Fruit fly (Drosophila melanogaster) whole organism, pupa: Measurements from ENCODE around the gene Cad74A.

Experiments
- CG13204 ChIP-seq: fragments of 200-800 bp; sonication (Bioruptor generic); optimal IDR thresholded peaks from 2 replicates; lab custom pipeline; 2018; ENCODE audit warnings: missing biosample characterization, mild to moderate bottlenecking, missing genetic modification characterization, moderate library complexity
- CG15710 ChIP-seq: fragments of 200-800 bp; sonication (Bioruptor generic); optimal IDR thresholded peaks from 2 replicates; lab custom pipeline; 2018; ENCODE audit warnings: missing biosample characterization, mild to moderate bottlenecking, missing genetic modification characterization, moderate library complexity
- CG32121 ChIP-seq: fragments of 200-800 bp; sonication (Bioruptor generic); IDR thresholded peaks from 2 replicates; pipeline ENCODE4 v1.3.6; 2022; ENCODE audit warnings: missing biosample characterization, missing genetic modification characterization
- EcR ChIP-seq: fragments of 200-800 bp; sonication (Bioruptor generic); optimal IDR thresholded peaks from 3 replicates; lab custom pipeline; 2019; ENCODE audit warnings: missing biosample characterization, missing genetic modification characterization, mild to moderate bottlenecking, moderate library complexity, missing genetic modification reagents
- Pif1A ChIP-seq: fragments of 200-800 bp; sonication (Bioruptor generic); optimal IDR thresholded peaks from 3 replicates; lab custom pipeline; 2016; ENCODE audit warnings: missing biosample characterization, missing genetic modification characterization
- fd96Ca ChIP-seq: fragments of 200-800 bp; sonication (Bioruptor generic); IDR thresholded peaks from 3 replicates; pipeline ENCODE4 v1.3.6; 2022; ENCODE audit warnings: missing biosample characterization, missing genetic modification characterization
- rn ChIP-seq: fragments of 200-800 bp; sonication (Bioruptor generic); IDR thresholded peaks from 2 replicates; pipeline ENCODE4 v1.3.6; 2022; ENCODE audit warnings: missing biosample characterization, missing genetic modification characterization

DNA sequence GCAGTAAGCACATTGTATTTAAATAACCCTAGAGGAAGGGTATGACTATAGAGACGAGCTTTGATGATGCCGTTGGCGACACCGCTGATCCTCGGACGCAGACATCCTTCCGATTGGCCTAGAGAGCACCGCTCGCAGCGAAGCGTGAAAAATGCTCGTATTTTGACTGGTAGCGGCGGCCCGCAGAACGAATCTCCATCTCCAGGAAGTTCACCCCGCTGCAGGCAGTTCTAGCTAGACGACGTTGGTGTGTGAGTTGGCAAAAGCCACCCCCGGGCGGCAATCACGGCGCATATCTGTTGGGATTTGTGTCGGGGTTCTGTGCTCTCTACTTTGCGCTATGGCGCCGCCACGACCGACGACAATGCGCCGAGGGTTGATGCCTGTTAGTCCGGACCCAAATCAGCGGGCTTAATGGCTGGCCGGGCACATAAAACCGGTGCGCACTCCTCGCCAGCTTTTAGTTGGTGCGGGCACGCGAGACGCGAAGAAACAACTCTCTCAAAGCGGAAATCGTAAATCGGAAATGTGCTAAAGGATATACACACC is 20.0 kb downstream of the Cad74A start, which contains the start of gene tap:
- no peak for TF ChIP-seq CG32121 (GFP tag; lab: Robert Waterston, UW)
- no peak for TF ChIP-seq Pif1A (GFP tag; lab: Kevin White, UChicago)
- no peak for TF ChIP-seq CG13204 (GFP tag; lab: Kevin White, UChicago)
- no peak for TF ChIP-seq fd96Ca (GFP tag; lab: Robert Waterston, UW)
- TF ChIP-seq rn (GFP tag; lab: Robert Waterston, UW): no peak
- no peak for TF ChIP-seq EcR (GFP tag; lab: Kevin White, UChicago)
- no peak for TF ChIP-seq CG15710 (tag; lab: Kevin White, UChicago)
